Worm (Caenorhabditis elegans) whole organism, late embryonic: ENCODE measurements around the gene cct-8.
A peak's percentile ranks its signal among the peaks of the same experiment; 100 is the strongest.

Experiments
- C38D4.7 ChIP-seq: fragments of 200-800 bp; sonication (Bioruptor generic); optimal IDR thresholded peaks from 2 replicates; lab custom pipeline; 2018; ENCODE audit warnings: mild to moderate bottlenecking, missing genetic modification characterization, moderate library complexity, missing compliant biosample characterization
- K09A11.1 ChIP-seq: sonication (generic microtip); optimal IDR thresholded peaks from 2 replicates; lab custom pipeline; 2017; ENCODE audit warnings: antibody characterized with exemption, mild to moderate bottlenecking, missing genetic modification characterization, missing compliant biosample characterization; ENCODE audit not compliant: insufficient read depth
- T23F11.4 ChIP-seq: fragments of 200-800 bp; sonication (Bioruptor generic); optimal IDR thresholded peaks from 2 replicates; lab custom pipeline; 2018; ENCODE audit warnings: mild to moderate bottlenecking, missing genetic modification characterization, missing compliant biosample characterization
- Y22D7AL.16 ChIP-seq: sonication (generic microtip); optimal IDR thresholded peaks from 2 replicates; lab custom pipeline; 2016; ENCODE audit warnings: missing genetic modification characterization, missing compliant biosample characterization
- ahr-1 ChIP-seq: sonication (generic microtip); optimal IDR thresholded peaks from 2 replicates; lab custom pipeline; 2016; ENCODE audit warnings: missing genetic modification characterization, missing compliant biosample characterization
- ama-1 ChIP-seq: fragments of 150-350 bp; optimal IDR thresholded peaks from 2 replicates; lab custom pipeline; 2014
- ceh-14 ChIP-seq: sonication (generic microtip); optimal IDR thresholded peaks from 2 replicates; lab custom pipeline; 2016; ENCODE audit warnings: missing genotype, missing genetic modification characterization, missing compliant biosample characterization
- ceh-18 ChIP-seq: sonication (generic microtip); optimal IDR thresholded peaks from 2 replicates; lab custom pipeline; 2016; ENCODE audit warnings: missing genetic modification characterization, missing compliant biosample characterization
- ceh-19 ChIP-seq: fragments of 200-800 bp; sonication (Bioruptor generic); optimal IDR thresholded peaks from 2 replicates; lab custom pipeline; 2018; ENCODE audit warnings: mild to moderate bottlenecking, missing genetic modification characterization, missing compliant biosample characterization
- ceh-2 ChIP-seq: sonication (generic microtip); optimal IDR thresholded peaks from 2 replicates; lab custom pipeline; 2016; ENCODE audit warnings: missing genotype, missing genetic modification characterization, missing compliant biosample characterization
- ceh-22 ChIP-seq: sonication (generic microtip); optimal IDR thresholded peaks from 2 replicates; lab custom pipeline; 2017; ENCODE audit warnings: missing biosample characterization, missing genetic modification characterization
- ceh-31 ChIP-seq: sonication (generic microtip); optimal IDR thresholded peaks from 2 replicates; lab custom pipeline; 2016; ENCODE audit warnings: missing genetic modification characterization, missing compliant biosample characterization
- ceh-34 ChIP-seq: sonication (generic microtip); optimal IDR thresholded peaks from 2 replicates; lab custom pipeline; 2016; ENCODE audit warnings: mild to moderate bottlenecking, missing genetic modification characterization, missing compliant biosample characterization
- dmd-4 ChIP-seq: sonication (generic microtip); optimal IDR thresholded peaks from 2 replicates; lab custom pipeline; 2016; ENCODE audit warnings: borderline replicate concordance, missing genetic modification characterization, missing compliant biosample characterization
- dve-1 ChIP-seq: sonication (generic microtip); optimal IDR thresholded peaks from 2 replicates; lab custom pipeline; 2017; ENCODE audit warnings: antibody characterized with exemption, mild to moderate bottlenecking, missing genetic modification characterization, missing compliant biosample characterization
- elt-2 ChIP-seq: sonication (generic microtip); optimal IDR thresholded peaks from 2 replicates; lab custom pipeline; 2016; ENCODE audit warnings: missing genetic modification reagents, missing genetic modification characterization, missing compliant biosample characterization
- elt-4 ChIP-seq: sonication (generic microtip); optimal IDR thresholded peaks from 2 replicates; lab custom pipeline; 2016; ENCODE audit warnings: missing genetic modification characterization, missing compliant biosample characterization
- ets-4 ChIP-seq: sonication (generic microtip); optimal IDR thresholded peaks from 2 replicates; lab custom pipeline; 2016; ENCODE audit warnings: missing genetic modification characterization, missing compliant biosample characterization
- fkh-10 ChIP-seq: fragments of 150-350 bp; optimal IDR thresholded peaks from 2 replicates; lab custom pipeline; 2014; ENCODE audit warnings: missing biosample characterization, missing genetic modification reagents, missing genetic modification characterization
- fkh-6 ChIP-seq: sonication (generic microtip); optimal IDR thresholded peaks from 2 replicates; lab custom pipeline; 2016; ENCODE audit warnings: missing genetic modification characterization, missing compliant biosample characterization
- gmeb-2 ChIP-seq: sonication (generic microtip); optimal IDR thresholded peaks from 2 replicates; lab custom pipeline; 2016; ENCODE audit warnings: missing genetic modification characterization, inconsistent platforms, missing compliant biosample characterization
- hlh-13 ChIP-seq: fragments of 200-800 bp; sonication (Bioruptor generic); optimal IDR thresholded peaks from 2 replicates; lab custom pipeline; 2018; ENCODE audit warnings: mild to moderate bottlenecking, missing genetic modification characterization, missing compliant biosample characterization
- hlh-15 ChIP-seq: sonication (generic microtip); optimal IDR thresholded peaks from 2 replicates; lab custom pipeline; 2016; ENCODE audit warnings: missing genetic modification characterization, missing compliant biosample characterization
- hlh-30 ChIP-seq: sonication (generic microtip); optimal IDR thresholded peaks from 2 replicates; lab custom pipeline; 2017; ENCODE audit warnings: antibody characterized with exemption, missing genetic modification characterization, missing compliant biosample characterization; ENCODE audit not compliant: insufficient read depth
- hlh-8 ChIP-seq: sonication (generic microtip); optimal IDR thresholded peaks from 2 replicates; lab custom pipeline; 2016; ENCODE audit warnings: missing genotype, missing genetic modification characterization, missing compliant biosample characterization
- lim-6 ChIP-seq: sonication (generic microtip); optimal IDR thresholded peaks from 2 replicates; lab custom pipeline; 2016; ENCODE audit warnings: missing genetic modification characterization, missing compliant biosample characterization
- lin-11 ChIP-seq: fragments of 200-800 bp; sonication (Bioruptor generic); optimal IDR thresholded peaks from 2 replicates; lab custom pipeline; 2018; ENCODE audit warnings: mild to moderate bottlenecking, missing genetic modification characterization, missing compliant biosample characterization
- madf-2 ChIP-seq: sonication (generic microtip); optimal IDR thresholded peaks from 2 replicates; lab custom pipeline; 2017; ENCODE audit warnings: missing genetic modification characterization, missing compliant biosample characterization
- nfya-1 ChIP-seq: sonication (generic microtip); optimal IDR thresholded peaks from 2 replicates; lab custom pipeline; 2017; ENCODE audit warnings: missing genetic modification characterization, mild to moderate bottlenecking, missing compliant biosample characterization, antibody characterized with exemption, moderate library complexity
- nhr-11 ChIP-seq: fragments of 150-350 bp; optimal IDR thresholded peaks from 2 replicates; lab custom pipeline; 2014; ENCODE audit warnings: missing biosample characterization, missing genetic modification characterization
- nhr-232 ChIP-seq: sonication (generic microtip); optimal IDR thresholded peaks from 2 replicates; lab custom pipeline; 2016; ENCODE audit warnings: missing genetic modification characterization, missing compliant biosample characterization
- npax-4 ChIP-seq: sonication (generic microtip); optimal IDR thresholded peaks from 2 replicates; lab custom pipeline; 2016; ENCODE audit warnings: missing genetic modification characterization, missing compliant biosample characterization
- odd-2 ChIP-seq: sonication (generic microtip); optimal IDR thresholded peaks from 2 replicates; lab custom pipeline; 2017; ENCODE audit warnings: antibody characterized with exemption, mild to moderate bottlenecking, missing genetic modification characterization, missing compliant biosample characterization
- pha-4 ChIP-seq: fragments of 150-350 bp; optimal IDR thresholded peaks from 2 replicates; lab custom pipeline; 2018; ENCODE audit warnings: missing biosample characterization, missing genetic modification reagents, missing genetic modification characterization
- ref-2 ChIP-seq: sonication (generic microtip); optimal IDR thresholded peaks from 2 replicates; lab custom pipeline; 2016; ENCODE audit warnings: missing genetic modification characterization, missing compliant biosample characterization
- sdc-2 ChIP-seq: sonication (generic microtip); optimal IDR thresholded peaks from 2 replicates; lab custom pipeline; 2016; ENCODE audit warnings: missing genotype, missing genetic modification characterization, missing compliant biosample characterization
- sox-2 ChIP-seq: fragments of 200-800 bp; sonication (Bioruptor generic); IDR thresholded peaks from 2 replicates; pipeline ENCODE4 v1.3.6; 2022; ENCODE audit warnings: missing genetic modification reagents, missing genetic modification characterization, missing compliant biosample characterization
- syd-9 ChIP-seq: sonication (generic microtip); optimal IDR thresholded peaks from 2 replicates; lab custom pipeline; 2016; ENCODE audit warnings: mild to moderate bottlenecking, missing genetic modification characterization, moderate library complexity, missing compliant biosample characterization
- tbx-2 ChIP-seq: sonication (generic microtip); optimal IDR thresholded peaks from 2 replicates; lab custom pipeline; 2016; ENCODE audit warnings: missing genetic modification characterization, missing compliant biosample characterization
- tbx-7 ChIP-seq: sonication (generic microtip); optimal IDR thresholded peaks from 2 replicates; lab custom pipeline; 2016; ENCODE audit warnings: missing genotype, missing genetic modification characterization, missing compliant biosample characterization
- unc-55 ChIP-seq: sonication (generic microtip); optimal IDR thresholded peaks from 2 replicates; lab custom pipeline; 2017; ENCODE audit warnings: missing biosample characterization, missing genetic modification reagents, missing genetic modification characterization
- unc-86 ChIP-seq: sonication (generic microtip); optimal IDR thresholded peaks from 2 replicates; lab custom pipeline; 2016; ENCODE audit warnings: missing genetic modification characterization, missing compliant biosample characterization

Gene cct-8

ce11 chrIV:1093870-1094564, at the start of gene cct-8, which contains the start of gene Y55F3AR.2 (continued):
- TF ChIP-seq lim-6 (tag; lab: Kevin White, UChicago), result peak; percentile 16
- peak; percentile 44 for TF ChIP-seq T23F11.4 (GFP tag; lab: Kevin White, UChicago)
- TF ChIP-seq nfya-1 (tag; lab: Kevin White, UChicago), result peak; percentile 97
- TF ChIP-seq dve-1 (tag; lab: Kevin White, UChicago), result peak; percentile 43
- TF ChIP-seq npax-4 (tag; lab: Kevin White, UChicago), result no peak
- no peak for TF ChIP-seq odd-2 (tag; lab: Kevin White, UChicago)
- TF ChIP-seq fkh-6 (tag; lab: Kevin White, UChicago), result no peak

DNA sequence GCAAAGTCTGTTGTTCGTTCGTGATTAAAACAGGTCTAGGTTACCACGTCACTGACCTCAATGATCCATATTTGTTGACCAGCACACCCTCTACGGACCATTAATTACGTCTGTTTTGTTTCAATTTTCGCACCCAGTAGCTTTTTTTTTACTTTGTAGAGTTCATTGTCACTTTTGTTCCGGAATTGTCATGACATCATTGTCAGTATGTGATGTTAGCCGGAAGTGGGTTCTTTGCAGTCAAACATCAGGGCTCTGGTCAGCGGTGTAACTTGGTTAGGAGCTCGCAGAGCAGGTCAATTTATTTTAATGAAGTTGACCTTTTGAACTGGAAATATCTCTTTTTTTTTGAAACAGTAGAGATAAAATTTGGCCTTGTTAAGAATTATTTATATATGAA, 42.9 kb upstream of the cct-8 start, which contains the start of gene C44B12.6:
C44B12.6 (minus strand) TSS at position 101 of the 400 bp plus-strand sequence.
- TF ChIP-seq ama-1 (lab: Kevin White, UChicago) (no peak), gmeb-2 (tag; lab: Kevin White, UChicago) (no peak), lin-11 (tag; lab: Kevin White, UChicago) (no peak), nhr-11 (tag; lab: Kevin White, UChicago) (no peak), hlh-13 (no peak)
- TF ChIP-seq, all 69 proteins: peak for 0

DNA sequence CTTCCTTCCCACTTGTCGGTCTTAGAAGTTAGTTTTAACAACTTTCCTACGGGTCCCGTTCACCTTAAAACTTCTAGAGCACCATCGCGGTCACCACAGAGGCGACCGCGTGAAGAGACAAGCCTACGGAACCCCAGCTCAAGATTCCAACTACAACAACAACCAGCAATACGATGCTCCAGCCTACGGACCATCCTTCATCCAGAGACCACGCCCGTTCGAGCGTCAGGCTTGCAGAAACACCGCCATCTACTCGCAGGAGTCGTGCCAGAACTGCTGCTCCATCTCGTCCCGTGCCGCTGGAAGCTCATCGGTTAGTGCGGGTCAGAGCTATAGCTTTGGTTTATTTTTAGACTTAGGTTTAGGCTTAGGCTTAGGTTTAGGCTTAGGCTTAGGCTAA, 34.1 kb upstream of the cct-8 start:
- TF ChIP-seq ceh-31 (tag; lab: Kevin White, UChicago) (no peak), tbx-2 (tag; lab: Kevin White, UChicago) (no peak), hlh-8 (tag; lab: Kevin White, UChicago) (no peak), nhr-232 (tag; lab: Kevin White, UChicago) (no peak), sox-2 (GFP tag; lab: Robert Waterston, UW) (no peak)
- TF ChIP-seq, all 69 proteins: peak for 0

ce11 chrIV:1126490-1126889, 32.8 kb upstream of the cct-8 start, which contains the start of gene perm-2:
TSS of gene perm-2 (plus strand) at chrIV:1126790.
- TF ChIP-seq ceh-34 (tag; lab: Kevin White, UChicago) (no peak), ceh-19 (GFP tag; lab: Kevin White, UChicago) (no peak), elt-4 (tag; lab: Kevin White, UChicago) (no peak), ref-2 (no peak), pha-4 (no peak), sdc-2 (tag; lab: Kevin White, UChicago) (no peak), hlh-13 (no peak), K09A11.1 (tag; lab: Kevin White, UChicago) (no peak), Y22D7AL.16 (tag; lab: Kevin White, UChicago) (no peak), ahr-1 (tag; lab: Kevin White, UChicago) (no peak), ceh-2 (no peak), fkh-10 (no peak), npax-4 (tag; lab: Kevin White, UChicago) (no peak), elt-2 (tag; lab: Kevin White, UChicago) (no peak), ceh-22 (tag; lab: Kevin White, UChicago) (no peak), dmd-4 (tag; lab: Kevin White, UChicago) (no peak), unc-55 (GFP tag; lab: Kevin White, UChicago) (no peak), unc-86 (tag; lab: Kevin White, UChicago) (no peak), C38D4.7 (GFP tag; lab: Kevin White, UChicago) (no peak)

ce11 chrIV:1124741-1125140, 31.0 kb upstream of the cct-8 start, which contains the start of gene perm-4:
TSS of gene perm-4 (minus strand) at chrIV:1125107.
- TF ChIP-seq tbx-7 (tag; lab: Kevin White, UChicago), result no peak
- no peak for TF ChIP-seq syd-9 (tag; lab: Kevin White, UChicago)
- TF ChIP-seq hlh-15, result no peak
- TF ChIP-seq ceh-18 (tag; lab: Kevin White, UChicago), result no peak
- no peak for TF ChIP-seq nfya-1 (tag; lab: Kevin White, UChicago)
- no peak for TF ChIP-seq ets-4 (tag; lab: Kevin White, UChicago)
- TF ChIP-seq unc-86 (tag; lab: Kevin White, UChicago), result no peak
- no peak for TF ChIP-seq madf-2 (tag; lab: Kevin White, UChicago)
- TF ChIP-seq sox-2 (GFP tag; lab: Robert Waterston, UW), result no peak
- TF ChIP-seq ceh-34 (tag; lab: Kevin White, UChicago), result no peak
- TF ChIP-seq ceh-14 (tag; lab: Kevin White, UChicago), result no peak
- no peak for TF ChIP-seq fkh-6 (tag; lab: Kevin White, UChicago)
- TF ChIP-seq hlh-30 (tag; lab: Kevin White, UChicago), result no peak
- TF ChIP-seq ahr-1 (tag; lab: Kevin White, UChicago), result no peak
